Worm (Caenorhabditis elegans) whole organism, L1 larva: ENCODE results near the gene nars-2.

ENCODE experiments used
- ama-1 ChIP-seq: fragments of 150-350 bp; optimal IDR thresholded peaks from 2 replicates; lab custom pipeline; 2014
- nhr-11 ChIP-seq: fragments of 150-350 bp; optimal IDR thresholded peaks from 2 replicates; lab custom pipeline; 2014; ENCODE audit warnings: missing biosample characterization, missing genetic modification characterization
- snpc-4 ChIP-seq: fragments of 150-350 bp; optimal IDR thresholded peaks from 2 replicates; lab custom pipeline; 2014; ENCODE audit warnings: missing biosample characterization, missing genetic modification characterization
- tlp-1 ChIP-seq: fragments of 150-350 bp; optimal IDR thresholded peaks from 2 replicates; lab custom pipeline; 2014; ENCODE audit warnings: missing biosample characterization, missing genetic modification characterization
- unc-62 ChIP-seq: fragments of 150-350 bp; optimal IDR thresholded peaks from 2 replicates; lab custom pipeline; 2014; ENCODE audit warnings: missing biosample characterization, missing genetic modification reagents, missing genetic modification characterization

DNA sequence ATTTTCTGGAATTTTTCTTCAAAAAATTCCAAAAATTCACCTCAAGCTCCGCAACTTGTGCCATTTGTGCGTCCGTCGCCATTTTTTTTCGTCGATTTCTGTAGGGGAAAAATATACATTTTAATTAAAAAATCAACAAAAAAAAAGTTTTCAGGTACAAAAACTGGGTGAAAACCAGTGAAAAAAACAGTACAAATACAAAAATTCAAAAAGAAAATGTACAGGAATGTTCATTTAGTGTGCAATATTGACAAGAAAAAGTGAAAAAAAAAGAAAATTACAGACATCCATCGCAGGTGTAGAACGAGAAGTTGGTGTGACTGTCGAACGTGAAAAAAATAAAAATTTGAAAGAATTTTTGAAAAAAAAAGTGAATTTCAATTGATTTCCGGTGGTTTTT lies 2.2 kb upstream of the nars-2 start, which contains the start of gene tin-10:
- TF ChIP-seq snpc-4 (tag; lab: Kevin White, UChicago) = no peak
- no peak for TF ChIP-seq unc-62 (GFP tag; lab: Kevin White, UChicago)
- TF ChIP-seq ama-1 (lab: Kevin White, UChicago) = no peak
- TF ChIP-seq tlp-1 (tag; lab: Kevin White, UChicago) = no peak
- TF ChIP-seq nhr-11 (tag; lab: Kevin White, UChicago) = no peak
